Fruit fly (Drosophila melanogaster) whole organism, embryonic: ENCODE data around the gene CG5541.

Experiments used
- Blimp-1 ChIP-seq: fragments of 200-800 bp; sonication (Bioruptor generic); optimal IDR thresholded peaks from 3 replicates; lab custom pipeline; 2018; ENCODE audit warnings: missing biosample characterization, missing genetic modification characterization, mild to moderate bottlenecking, moderate library complexity, missing genetic modification reagents
- CG11560 ChIP-seq: fragments of 200-800 bp; sonication (Bioruptor generic); IDR thresholded peaks from 3 replicates; pipeline ENCODE4 v1.3.6; 2022; ENCODE audit warnings: missing biosample characterization, missing genetic modification characterization
- CG11723 ChIP-seq: fragments of 200-800 bp; sonication (Bioruptor generic); optimal IDR thresholded peaks from 2 replicates; lab custom pipeline; 2017; ENCODE audit warnings: missing biosample characterization, mild to moderate bottlenecking, missing genetic modification characterization
- CG13123 ChIP-seq: fragments of 200-800 bp; sonication (Bioruptor generic); optimal IDR thresholded peaks from 2 replicates; lab custom pipeline; 2016; ENCODE audit warnings: missing biosample characterization, missing genetic modification characterization
- CG15514 ChIP-seq: fragments of 200-800 bp; sonication (Bioruptor generic); optimal IDR thresholded peaks from 3 replicates; lab custom pipeline; 2017; ENCODE audit warnings: missing biosample characterization, missing genetic modification characterization, mild to moderate bottlenecking, moderate library complexity, missing genetic modification reagents
- CG1602 ChIP-seq: fragments of 200-800 bp; sonication (Bioruptor generic); optimal IDR thresholded peaks from 3 replicates; lab custom pipeline; 2016; ENCODE audit warnings: missing biosample characterization, missing genetic modification characterization
- CG16815 ChIP-seq: fragments of 200-800 bp; sonication (Bioruptor generic); optimal IDR thresholded peaks from 3 replicates; lab custom pipeline; 2017; ENCODE audit warnings: missing biosample characterization, mild to moderate bottlenecking, missing genetic modification characterization
- CG16863 ChIP-seq: fragments of 200-800 bp; sonication (Bioruptor generic); optimal IDR thresholded peaks from 3 replicates; lab custom pipeline; 2016; ENCODE audit warnings: missing biosample characterization, missing genetic modification characterization
- CG17186 ChIP-seq: fragments of 200-800 bp; sonication (Bioruptor generic); optimal IDR thresholded peaks from 3 replicates; lab custom pipeline; 2017; ENCODE audit warnings: missing biosample characterization, missing genetic modification reagents, missing genetic modification characterization
- CG18011 ChIP-seq: fragments of 200-800 bp; sonication (Bioruptor generic); optimal IDR thresholded peaks from 2 replicates; lab custom pipeline; 2017; ENCODE audit warnings: missing biosample characterization, missing genetic modification characterization, mild to moderate bottlenecking, moderate library complexity, missing genotype
- CG3407 ChIP-seq: fragments of 200-800 bp; sonication (Bioruptor generic); optimal IDR thresholded peaks from 2 replicates; lab custom pipeline; 2018; ENCODE audit warnings: missing biosample characterization, mild to moderate bottlenecking, missing genetic modification characterization
- CG34376 ChIP-seq: fragments of 200-800 bp; sonication (Bioruptor generic); optimal IDR thresholded peaks from 2 replicates; lab custom pipeline; 2018; ENCODE audit warnings: missing biosample characterization, mild to moderate bottlenecking, missing genetic modification characterization
- CG3838 ChIP-seq: fragments of 200-800 bp; sonication (Bioruptor generic); optimal IDR thresholded peaks from 3 replicates; lab custom pipeline; 2016; ENCODE audit warnings: missing biosample characterization, missing genetic modification characterization
- CG4282 ChIP-seq: fragments of 200-800 bp; sonication (Bioruptor generic); optimal IDR thresholded peaks from 2 replicates; lab custom pipeline; 2016; ENCODE audit warnings: missing biosample characterization, missing genetic modification characterization
- CG4730 ChIP-seq: fragments of 200-800 bp; sonication (Bioruptor generic); IDR thresholded peaks from 2 replicates; pipeline ENCODE4 v1.3.6; 2022; ENCODE audit warnings: missing biosample characterization, missing genetic modification characterization
- CG5953 ChIP-seq: fragments of 200-800 bp; sonication (Bioruptor generic); IDR thresholded peaks from 2 replicates; pipeline ENCODE4 v1.3.6; 2022; ENCODE audit warnings: missing biosample characterization, missing genetic modification characterization
- CG6654 ChIP-seq: fragments of 200-800 bp; sonication (Bioruptor generic); optimal IDR thresholded peaks from 2 replicates; lab custom pipeline; 2017; ENCODE audit warnings: missing biosample characterization, mild to moderate bottlenecking, missing genetic modification characterization
- CG7357 ChIP-seq: fragments of 200-800 bp; sonication (Bioruptor generic); IDR thresholded peaks from 3 replicates; pipeline ENCODE4 v1.3.6; 2022; ENCODE audit warnings: missing biosample characterization, missing genetic modification characterization
- CG7928 ChIP-seq: fragments of 200-800 bp; sonication (Bioruptor generic); optimal IDR thresholded peaks from 2 replicates; lab custom pipeline; 2017; ENCODE audit warnings: missing biosample characterization, mild to moderate bottlenecking, missing genetic modification characterization
- CG7987 ChIP-seq: fragments of 200-800 bp; sonication (Bioruptor generic); optimal IDR thresholded peaks from 2 replicates; lab custom pipeline; 2018; ENCODE audit warnings: missing biosample characterization, mild to moderate bottlenecking, missing genetic modification characterization, moderate library complexity
- Dip2 ChIP-seq: fragments of 200-800 bp; sonication (Bioruptor generic); IDR thresholded peaks from 2 replicates; pipeline ENCODE4 v1.3.6; 2022; ENCODE audit warnings: missing biosample characterization, missing genetic modification characterization
- ERR ChIP-seq: fragments of 200-800 bp; sonication (Bioruptor generic); optimal IDR thresholded peaks from 2 replicates; lab custom pipeline; 2016; ENCODE audit warnings: missing biosample characterization, missing genetic modification characterization
- Fer1 ChIP-seq: fragments of 200-800 bp; sonication (Bioruptor generic); optimal IDR thresholded peaks from 2 replicates; lab custom pipeline; 2017; ENCODE audit warnings: missing biosample characterization, mild to moderate bottlenecking, missing genetic modification characterization
- Gug ChIP-seq: fragments of 200-800 bp; sonication (Bioruptor generic); IDR thresholded peaks from 4 replicates; pipeline ENCODE4 v1.3.6; 2022; ENCODE audit warnings: missing biosample characterization, missing genetic modification characterization
- HLH4C ChIP-seq: fragments of 200-800 bp; sonication (Bioruptor generic); IDR thresholded peaks from 3 replicates; pipeline ENCODE4 v1.3.6; 2022; ENCODE audit warnings: missing biosample characterization, missing genetic modification characterization; ENCODE audit not compliant: partially characterized antibody
- HLH54F ChIP-seq: fragments of 200-800 bp; sonication (Bioruptor generic); optimal IDR thresholded peaks from 3 replicates; lab custom pipeline; 2016; ENCODE audit warnings: missing biosample characterization, missing genetic modification characterization
- Nf-YA ChIP-seq: fragments of 200-800 bp; sonication (Bioruptor generic); IDR thresholded peaks from 2 replicates; pipeline ENCODE4 v1.3.6; 2022; ENCODE audit warnings: missing biosample characterization, missing genetic modification characterization
- Ravus ChIP-seq: fragments of 200-800 bp; sonication (Bioruptor generic); IDR thresholded peaks from 2 replicates; pipeline ENCODE4 v1.3.6; 2022; ENCODE audit warnings: missing biosample characterization, missing genetic modification characterization
- Stat92E ChIP-seq, 3 experiments: fragments of >200 bp in 2 of 3; fragments of 200-800 bp in 1 of 3; sonication (Bioruptor generic) in 1 of 3; optimal IDR thresholded peaks; 2 replicates each; lab custom pipeline; 2017 to 2019; ENCODE audit warnings: missing biosample characterization in 3 of 3, missing genetic modification characterization in 3 of 3, mild to moderate bottlenecking in 1 of 3, moderate library complexity in 1 of 3
- cato ChIP-seq: fragments of 200-800 bp; sonication (Bioruptor generic); optimal IDR thresholded peaks from 2 replicates; lab custom pipeline; 2016; ENCODE audit warnings: missing biosample characterization, missing genetic modification characterization, borderline replicate concordance
- caup ChIP-seq: fragments of 200-800 bp; sonication (Bioruptor generic); optimal IDR thresholded peaks from 3 replicates; lab custom pipeline; 2017; ENCODE audit warnings: missing biosample characterization, mild to moderate bottlenecking, missing genetic modification characterization, moderate library complexity; ENCODE audit not compliant: severe bottlenecking
- cwo ChIP-seq: fragments of 200-800 bp; sonication (Bioruptor generic); optimal IDR thresholded peaks from 3 replicates; lab custom pipeline; 2017; ENCODE audit warnings: missing biosample characterization, missing genetic modification characterization, mild to moderate bottlenecking, moderate library complexity, missing genetic modification reagents
- danr ChIP-seq: fragments of 200-800 bp; sonication (Bioruptor generic); IDR thresholded peaks from 2 replicates; pipeline ENCODE4 v1.3.6; 2022; ENCODE audit warnings: missing biosample characterization, missing genetic modification characterization
- dmrt99B ChIP-seq: fragments of 200-800 bp; sonication (Bioruptor generic); optimal IDR thresholded peaks from 2 replicates; lab custom pipeline; 2018; ENCODE audit warnings: missing biosample characterization, mild to moderate bottlenecking, missing genetic modification characterization, moderate library complexity
- eve ChIP-seq, 2 experiments: fragments of >200 bp; optimal IDR thresholded peaks; 2 replicates each; lab custom pipeline; 2017; ENCODE audit warnings: missing biosample characterization in 2 of 2, missing genetic modification characterization in 2 of 2
- gcm ChIP-seq: fragments of 200-800 bp; sonication (Bioruptor generic); optimal IDR thresholded peaks from 2 replicates; lab custom pipeline; 2019; ENCODE audit warnings: missing biosample characterization, mild to moderate bottlenecking, missing genetic modification characterization, moderate library complexity
- grn ChIP-seq: fragments of 200-800 bp; sonication (Bioruptor generic); optimal IDR thresholded peaks from 3 replicates; lab custom pipeline; 2017; ENCODE audit warnings: missing biosample characterization, missing genetic modification characterization
- lov ChIP-seq, 2 experiments: fragments of 200-800 bp in 1 of 2; fragments of >200 bp in 1 of 2; sonication (Bioruptor generic) in 1 of 2; IDR thresholded peaks in 1 of 2; optimal IDR thresholded peaks in 1 of 2; 2 replicates in 1 of 2; 3 replicates in 1 of 2; pipeline versions ENCODE4 v1.3.6 to Lab custom; 2017 to 2022; ENCODE audit warnings: missing biosample characterization in 1 of 2, missing genetic modification characterization in 1 of 2
- mld ChIP-seq: fragments of 200-800 bp; sonication (Bioruptor generic); IDR thresholded peaks from 3 replicates; pipeline ENCODE4 v1.3.6; 2022; ENCODE audit warnings: missing biosample characterization, missing genetic modification characterization; ENCODE audit not compliant: partially characterized antibody
- nerfin-1 ChIP-seq: fragments of 200-800 bp; sonication (Bioruptor generic); optimal IDR thresholded peaks from 3 replicates; lab custom pipeline; 2019; ENCODE audit warnings: missing biosample characterization, mild to moderate bottlenecking, missing genetic modification characterization, moderate library complexity
- nom ChIP-seq: fragments of 200-800 bp; sonication (Bioruptor generic); optimal IDR thresholded peaks from 2 replicates; lab custom pipeline; 2017; ENCODE audit warnings: missing biosample characterization, missing genetic modification characterization, mild to moderate bottlenecking, moderate library complexity, missing genetic modification reagents
- peb ChIP-seq: fragments of 200-800 bp; sonication (Bioruptor generic); IDR thresholded peaks from 2 replicates; pipeline ENCODE4 v1.3.6; 2022; ENCODE audit warnings: missing biosample characterization, missing genetic modification characterization
- pnt ChIP-seq: fragments of 200-800 bp; sonication (Bioruptor generic); optimal IDR thresholded peaks from 3 replicates; lab custom pipeline; 2016; ENCODE audit warnings: missing biosample characterization, missing genetic modification characterization
- prd ChIP-seq, 3 experiments: fragments of >200 bp in 2 of 3; fragments of 200-800 bp in 1 of 3; sonication (Bioruptor generic) in 1 of 3; optimal IDR thresholded peaks in 2 of 3; IDR thresholded peaks in 1 of 3; 2 replicates in 2 of 3; 3 replicates in 1 of 3; pipeline versions ENCODE4 v1.3.6 to Lab custom; 2017 to 2022; ENCODE audit warnings: missing biosample characterization in 1 of 3, missing genetic modification characterization in 1 of 3
- rib ChIP-seq: fragments of 200-800 bp; sonication (Bioruptor generic); IDR thresholded peaks from 2 replicates; pipeline ENCODE4 v1.3.6; 2022; ENCODE audit warnings: missing biosample characterization, missing genetic modification characterization
- slp2 ChIP-seq: fragments of 200-800 bp; sonication (Bioruptor generic); optimal IDR thresholded peaks from 2 replicates; lab custom pipeline; 2016; ENCODE audit warnings: missing biosample characterization, missing genetic modification characterization
- sug ChIP-seq: fragments of 200-800 bp; optimal IDR thresholded peaks from 2 replicates; lab custom pipeline; 2019; ENCODE audit warnings: missing biosample characterization, mild to moderate bottlenecking, missing genetic modification characterization, moderate library complexity
- z ChIP-seq: fragments of 200-800 bp; sonication (Bioruptor generic); IDR thresholded peaks from 3 replicates; pipeline ENCODE4 v1.3.6; 2022; ENCODE audit warnings: missing biosample characterization, missing genetic modification characterization

The CG5541 gene

dm6 chrX:15084580-15085138 is 40.7 kb downstream of the CG5541 start, which contains the start of gene Cox17 (continued):
- no peak for TF ChIP-seq lov (optimal IDR thresholded peaks at IDR 0.05; lab: Kevin White, UChicago)
- TF ChIP-seq lov (GFP tag; IDR thresholded peaks at IDR 0.05; lab: Robert Waterston, UW), result no peak
- peak; percentile 38 for TF ChIP-seq slp2 (GFP tag; lab: Kevin White, UChicago)
- TF ChIP-seq CG5953, result no peak
- peak; percentile 69 for TF ChIP-seq gcm (GFP tag; lab: Kevin White, UChicago)
- TF ChIP-seq nom (GFP tag; lab: Kevin White, UChicago), result peak; percentile 53
- peak; percentile 15 for TF ChIP-seq grn
- TF ChIP-seq CG16815 (GFP tag; lab: Kevin White, UChicago), result peak; percentile 83
- TF ChIP-seq peb (GFP tag; lab: Robert Waterston, UW), result no peak
- TF ChIP-seq CG3838 (GFP tag; lab: Kevin White, UChicago), result peak; percentile 30
- TF ChIP-seq Blimp-1 (GFP tag; lab: Kevin White, UChicago), result peak; percentile 73
- no peak for TF ChIP-seq Dip2 (GFP tag; lab: Robert Waterston, UW)
- TF ChIP-seq pnt (GFP tag; lab: Kevin White, UChicago), result peak; percentile 64
- peak; percentile 68 for TF ChIP-seq CG3407 (GFP tag; lab: Kevin White, UChicago)
- peak; percentile 59 for TF ChIP-seq caup (GFP tag; lab: Kevin White, UChicago)
- peak; percentile 76 for TF ChIP-seq Fer1 (GFP tag; lab: Kevin White, UChicago)
- TF ChIP-seq CG13123, result peak; percentile 65
- peak; percentile 82 for TF ChIP-seq CG34376 (GFP tag; lab: Kevin White, UChicago)
- TF ChIP-seq Stat92E (GFP tag; optimal IDR thresholded peaks at IDR 0.05; lab: Kevin White, UChicago), result peak in 1 of 3 experiments; percentile 53
- peak; percentile 82 for TF ChIP-seq cato (GFP tag; lab: Kevin White, UChicago)
- TF ChIP-seq prd (optimal IDR thresholded peaks at IDR 0.05; lab: Kevin White, UChicago), result no peak
- peak; percentile 79 for TF ChIP-seq prd (GFP tag; IDR thresholded peaks at IDR 0.05; lab: Robert Waterston, UW)
- TF ChIP-seq CG1602 (GFP tag; lab: Kevin White, UChicago), result peak; percentile 77
- TF ChIP-seq CG7987 (GFP tag; lab: Kevin White, UChicago), result no peak
- peak; percentile 64; the same call in 1 of the 3 replicates for TF ChIP-seq mld
- TF ChIP-seq ERR (GFP tag; lab: Kevin White, UChicago), result no peak
- peak; percentile 62 for TF ChIP-seq CG7928 (GFP tag; lab: Kevin White, UChicago)
- TF ChIP-seq CG15514 (GFP tag; lab: Kevin White, UChicago), result peak; percentile 71
- TF ChIP-seq nerfin-1 (tag; lab: Kevin White, UChicago), result peak; percentile 75
- no peak for TF ChIP-seq CG4282 (GFP tag; lab: Kevin White, UChicago)
- TF ChIP-seq Gug (GFP tag; lab: Robert Waterston, UW), result peak; percentile 80; the same call in 2 of the 4 replicates
- peak; percentile 83 for TF ChIP-seq dmrt99B (tag; lab: Kevin White, UChicago)
- peak; percentile 70 for TF ChIP-seq CG11723 (GFP tag; lab: Kevin White, UChicago)
- peak; percentile 33; the same call in 1 of the 2 replicates for TF ChIP-seq danr
- TF ChIP-seq CG7357 (GFP tag; lab: Robert Waterston, UW), result peak; percentile 56; the same call in 2 of the 3 replicates
- TF ChIP-seq sug, result peak; percentile 84
- TF ChIP-seq cwo (GFP tag; lab: Kevin White, UChicago), result peak; percentile 70
- peak; percentile 76 for TF ChIP-seq HLH54F
- TF ChIP-seq z (GFP tag; lab: Robert Waterston, UW), result no peak
- TF ChIP-seq CG6654 (GFP tag; lab: Kevin White, UChicago), result peak; percentile 41
- peak; percentile 33 for TF ChIP-seq CG16863 (GFP tag; lab: Kevin White, UChicago)
- TF ChIP-seq rib (GFP tag; lab: Robert Waterston, UW), result no peak
- peak; percentile 4 for TF ChIP-seq CG17186 (GFP tag; lab: Kevin White, UChicago)
- TF ChIP-seq CG11560, result peak; percentile 47; the same call in 1 of the 3 replicates
- TF ChIP-seq Ravus (GFP tag; lab: Robert Waterston, UW), result no peak
- peak; percentile 69 for TF ChIP-seq HLH4C (GFP tag; lab: Robert Waterston, UW)
- TF ChIP-seq Nf-YA, result no peak
- TF ChIP-seq eve (GFP tag; optimal IDR thresholded peaks at IDR 0.05; lab: Kevin White, UChicago), result peak in 1 of 2 experiments; percentile 96
- no peak; the same call in none of the 2 replicates for TF ChIP-seq CG4730 (GFP tag; lab: Robert Waterston, UW)
- peak; percentile 57 for TF ChIP-seq CG18011
